Fruit fly (Drosophila melanogaster): Measurements from ENCODE around the gene CG14434.

Gene CG14434

DNA sequence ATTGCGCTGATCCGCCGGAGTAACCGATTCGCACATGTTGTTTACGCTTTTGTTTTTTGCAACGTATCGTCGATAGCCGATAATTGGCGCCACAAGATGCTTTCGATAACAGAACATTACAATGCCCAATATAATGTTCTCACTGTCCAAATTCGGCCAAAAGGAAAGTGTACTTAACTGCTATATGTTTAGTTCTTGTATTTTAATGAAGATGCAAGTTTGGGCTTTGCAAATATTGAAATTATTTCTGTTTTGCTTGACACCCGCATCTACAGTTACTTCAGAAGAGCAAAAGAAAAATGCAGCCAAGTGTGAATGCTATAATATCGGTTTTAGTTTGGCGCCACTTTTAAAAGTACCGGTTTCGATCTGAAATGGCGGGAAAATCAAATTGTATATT, 14.4 kb downstream of the CG14434 start:
- no peak for TF ChIP-seq kay (GFP tag; ENCODE audit: borderline replicate concordance)
- TF ChIP-seq CG5204 (GFP tag; optimal IDR thresholded peaks at IDR 0.05) = peak; percentile 83
- TF ChIP-seq toe (GFP tag; optimal IDR thresholded peaks at IDR 0.05) = peak; percentile 89
- peak; percentile 87 for TF ChIP-seq ovo (GFP tag; optimal IDR thresholded peaks at IDR 0.05)
- TF ChIP-seq Crg-1 (GFP tag; optimal IDR thresholded peaks at IDR 0.05) = peak; percentile 89
- TF ChIP-seq tj (GFP tag; optimal IDR thresholded peaks at IDR 0.05) = peak; percentile 75
- peak; percentile 83 for TF ChIP-seq CG12768 (GFP tag; optimal IDR thresholded peaks at IDR 0.05)
- peak; percentile 88 for TF ChIP-seq CG14711 (tag; optimal IDR thresholded peaks at IDR 0.05)
- peak; percentile 85 for TF ChIP-seq CG7045 (GFP tag; optimal IDR thresholded peaks at IDR 0.05)
- peak; percentile 88 for TF ChIP-seq CG11617 (GFP tag; optimal IDR thresholded peaks at IDR 0.05)
- TF ChIP-seq cic (GFP tag; optimal IDR thresholded peaks at IDR 0.05) = peak; percentile 56
- TF ChIP-seq bab1 (GFP tag; optimal IDR thresholded peaks at IDR 0.05) = peak; percentile 96
- TF ChIP-seq CG33017 (tag; optimal IDR thresholded peaks at IDR 0.05) = peak; percentile 81
- peak; percentile 97 for TF ChIP-seq Hr96 (GFP tag; optimal IDR thresholded peaks at IDR 0.05)
- TF ChIP-seq CG1620 (GFP tag; optimal IDR thresholded peaks at IDR 0.05) = peak; percentile 93
- peak; percentile 76 for TF ChIP-seq Clk (GFP tag; optimal IDR thresholded peaks at IDR 0.05)
- peak; percentile 91 for TF ChIP-seq Mnt (GFP tag; optimal IDR thresholded peaks at IDR 0.05)
- peak; percentile 94 for TF ChIP-seq CG7101 (tag; optimal IDR thresholded peaks at IDR 0.05)
- TF ChIP-seq pad (GFP tag; optimal IDR thresholded peaks at IDR 0.05) = peak; percentile 84
- no peak for TF ChIP-seq cnc (optimal IDR thresholded peaks at IDR 0.05)

DNA sequence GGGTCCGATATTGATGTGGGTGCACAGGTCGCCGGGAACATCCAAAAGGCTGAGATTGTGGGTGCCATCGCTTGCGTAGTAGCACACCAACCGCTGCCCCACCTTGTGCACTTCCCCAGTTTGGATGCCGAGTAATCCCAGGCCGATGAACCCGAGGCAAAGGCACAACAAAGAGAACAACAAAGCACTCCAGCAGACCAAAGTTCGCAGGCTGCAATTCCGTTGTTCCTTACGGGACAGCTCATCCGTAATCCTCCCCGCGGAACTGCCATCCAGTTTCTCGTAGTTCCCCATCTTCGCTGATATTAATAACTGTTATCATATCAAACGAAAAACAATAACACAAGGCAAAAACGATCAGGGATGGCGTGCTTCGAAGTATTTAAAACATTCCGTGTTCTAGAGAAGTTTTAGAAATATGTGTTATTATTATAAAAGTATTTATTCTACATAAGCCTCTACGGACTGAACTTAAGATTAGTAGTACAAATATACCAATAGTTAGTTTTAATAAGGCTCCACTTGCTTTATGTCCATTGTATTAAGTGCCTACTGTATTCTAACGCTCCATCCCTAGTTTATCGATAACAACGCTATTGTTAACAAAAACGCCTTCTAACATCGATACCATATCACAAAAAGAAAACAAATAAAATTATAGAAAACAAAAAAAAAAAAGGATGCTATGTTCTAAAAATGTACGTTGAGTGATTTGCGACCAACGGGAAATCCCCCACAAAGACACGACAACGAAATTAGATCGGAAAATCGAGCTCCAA, 17.6 kb downstream of the CG14434 start, which contains the start of the genes Cht11 and CG4558:
Cht11 (minus strand) TSS at position 340 of the 779 bp plus-strand sequence.
CG4558 (plus strand) TSS at position 593 of the 779 bp plus-strand sequence.
- TF ChIP-seq CG7045 (GFP tag; optimal IDR thresholded peaks at IDR 0.05) (peak; percentile 64), CG7101 (tag; optimal IDR thresholded peaks at IDR 0.05) (peak; percentile 92), CG12768 (GFP tag; optimal IDR thresholded peaks at IDR 0.05) (peak; percentile 88), pad (GFP tag; optimal IDR thresholded peaks at IDR 0.05) (peak; percentile 93), Crg-1 (GFP tag; optimal IDR thresholded peaks at IDR 0.05) (peak; percentile 79), CG1620 (GFP tag; optimal IDR thresholded peaks at IDR 0.05) (peak; percentile 89), Mnt (GFP tag; optimal IDR thresholded peaks at IDR 0.05) (peak; percentile 84), bab1 (GFP tag; optimal IDR thresholded peaks at IDR 0.05) (peak; percentile 93), cnc (optimal IDR thresholded peaks at IDR 0.05) (no peak), cic (GFP tag; optimal IDR thresholded peaks at IDR 0.05) (peak; percentile 66), ovo (GFP tag; optimal IDR thresholded peaks at IDR 0.05) (peak; percentile 75), CG33017 (tag; optimal IDR thresholded peaks at IDR 0.05) (peak; percentile 76), tj (GFP tag; optimal IDR thresholded peaks at IDR 0.05) (peak; percentile 83), Hr96 (GFP tag; optimal IDR thresholded peaks at IDR 0.05) (peak; percentile 79), CG5204 (GFP tag; optimal IDR thresholded peaks at IDR 0.05) (peak; percentile 79), kay (GFP tag; ENCODE audit: borderline replicate concordance) (no peak), CG14711 (tag; optimal IDR thresholded peaks at IDR 0.05) (peak; percentile 86), toe (GFP tag; optimal IDR thresholded peaks at IDR 0.05) (peak; percentile 80), Clk (GFP tag; optimal IDR thresholded peaks at IDR 0.05) (peak; percentile 45), CG11617 (GFP tag; optimal IDR thresholded peaks at IDR 0.05) (peak; percentile 93)

DNA sequence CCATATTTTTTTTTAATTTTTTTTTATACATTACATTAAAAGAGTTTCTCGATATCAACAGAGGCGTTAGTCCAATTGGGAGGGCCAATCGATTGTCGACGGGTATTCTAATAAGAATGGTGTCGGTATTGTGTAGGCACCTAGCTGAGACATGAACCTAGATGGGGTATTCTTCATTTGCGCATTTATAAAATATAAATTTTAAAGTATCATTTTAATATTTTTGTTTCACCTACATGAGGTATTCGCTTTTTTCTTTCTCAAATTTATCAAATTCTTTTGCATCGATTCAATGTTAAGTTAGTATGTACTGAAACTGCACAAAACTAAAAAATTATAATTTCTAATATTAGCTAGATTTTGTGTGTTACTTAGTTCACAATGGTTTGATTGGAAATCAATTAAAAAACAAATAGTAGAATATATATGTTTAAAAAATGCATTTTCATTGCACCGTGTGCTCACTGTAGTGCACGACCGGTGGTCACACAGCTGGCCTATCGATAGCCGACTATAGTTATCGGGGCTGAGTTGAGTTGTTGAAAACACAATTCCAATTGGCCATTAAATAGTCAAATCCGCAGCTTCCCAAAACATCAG, 23.1 kb downstream of the CG14434 start, which contains the start of the genes CG14435 and Tmf:
CG14435 (minus strand) TSS at position 81 of the 600 bp plus-strand sequence.
Tmf (plus strand) TSS at position 501 of the 600 bp plus-strand sequence.
- TF ChIP-seq CG7045 (GFP tag; optimal IDR thresholded peaks at IDR 0.05) = peak; percentile 73
- TF ChIP-seq CG12768 (GFP tag; optimal IDR thresholded peaks at IDR 0.05) = peak; percentile 70
- TF ChIP-seq toe (GFP tag; optimal IDR thresholded peaks at IDR 0.05) = peak; percentile 76
- peak; percentile 65 for TF ChIP-seq ovo (GFP tag; optimal IDR thresholded peaks at IDR 0.05)
- TF ChIP-seq bab1 (GFP tag; optimal IDR thresholded peaks at IDR 0.05) = peak; percentile 91
- TF ChIP-seq tj (GFP tag; optimal IDR thresholded peaks at IDR 0.05) = peak; percentile 64
- peak; percentile 85 for TF ChIP-seq CG11617 (GFP tag; optimal IDR thresholded peaks at IDR 0.05)
- TF ChIP-seq CG14711 (tag; optimal IDR thresholded peaks at IDR 0.05) = peak; percentile 77
- TF ChIP-seq cnc (optimal IDR thresholded peaks at IDR 0.05) = no peak
- TF ChIP-seq Hr96 (GFP tag; optimal IDR thresholded peaks at IDR 0.05) = no peak
- peak; percentile 74 for TF ChIP-seq pad (GFP tag; optimal IDR thresholded peaks at IDR 0.05)
- TF ChIP-seq cic (GFP tag; optimal IDR thresholded peaks at IDR 0.05) = no peak
- peak; percentile 87 for TF ChIP-seq CG7101 (tag; optimal IDR thresholded peaks at IDR 0.05)
- peak; percentile 55 for TF ChIP-seq Mnt (GFP tag; optimal IDR thresholded peaks at IDR 0.05)
- TF ChIP-seq CG5204 (GFP tag; optimal IDR thresholded peaks at IDR 0.05) = peak; percentile 12
- TF ChIP-seq CG33017 (tag; optimal IDR thresholded peaks at IDR 0.05) = peak; percentile 57
- peak; percentile 71 for TF ChIP-seq CG1620 (GFP tag; optimal IDR thresholded peaks at IDR 0.05)
- TF ChIP-seq Crg-1 (GFP tag; optimal IDR thresholded peaks at IDR 0.05) = peak; percentile 54
- peak; percentile 35 for TF ChIP-seq Clk (GFP tag; optimal IDR thresholded peaks at IDR 0.05)
- TF ChIP-seq kay (GFP tag; ENCODE audit: borderline replicate concordance) = no peak

DNA sequence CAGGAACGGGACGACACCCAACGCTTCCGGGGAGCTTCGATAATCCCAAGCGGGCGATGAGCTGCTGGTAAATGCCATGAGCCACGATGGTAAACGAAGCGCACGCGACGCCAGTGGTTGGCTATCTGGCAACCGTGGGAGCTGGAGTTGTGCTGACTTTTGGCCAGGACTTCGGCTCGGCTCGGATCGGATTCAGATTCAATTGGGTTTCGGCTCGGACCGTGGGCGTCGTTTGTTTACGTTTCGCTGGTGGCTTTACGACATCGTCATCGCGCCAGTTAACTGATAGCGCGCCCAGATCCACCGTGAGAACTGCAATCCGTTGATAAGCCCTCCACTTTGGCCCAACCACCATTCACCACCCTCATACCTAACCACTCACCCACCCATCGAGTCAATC, 34.4 kb downstream of the CG14434 start, which contains the start of gene mAChR-C:
mAChR-C (minus strand) TSS at position 101 of the 400 bp plus-strand sequence.
- no peak for TF ChIP-seq Crg-1 (GFP tag; optimal IDR thresholded peaks at IDR 0.05)
- no peak for TF ChIP-seq Clk (GFP tag; optimal IDR thresholded peaks at IDR 0.05)
- no peak for TF ChIP-seq Mnt (GFP tag; optimal IDR thresholded peaks at IDR 0.05)

DNA sequence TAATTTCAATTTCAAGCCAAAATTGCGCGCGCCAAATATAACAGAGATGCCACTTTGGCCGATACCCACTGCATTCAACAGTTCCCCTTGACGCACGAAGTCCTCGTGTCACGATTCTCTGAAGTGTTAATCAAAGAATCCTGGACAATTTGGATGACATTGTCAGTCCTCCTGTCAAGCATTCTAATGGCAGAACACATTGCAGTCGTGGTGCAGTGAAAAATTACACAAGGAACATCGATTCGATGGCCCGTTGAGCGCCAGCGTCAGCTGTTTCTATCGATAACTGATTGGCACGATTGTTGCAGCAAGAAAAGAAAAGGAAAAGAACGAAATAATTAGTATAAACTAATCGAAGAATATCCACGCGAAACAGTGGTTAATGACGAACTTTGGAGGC, 42.8 kb downstream of the CG14434 start, which contains the start of gene nonC:
nonC (plus strand) TSS at position 294 of the 400 bp plus-strand sequence.
- TF ChIP-seq kay (GFP tag; ENCODE audit: borderline replicate concordance) (no peak), CG7101 (tag; optimal IDR thresholded peaks at IDR 0.05) (no peak), toe (GFP tag; optimal IDR thresholded peaks at IDR 0.05) (no peak), CG12768 (GFP tag; optimal IDR thresholded peaks at IDR 0.05) (no peak), Crg-1 (GFP tag; optimal IDR thresholded peaks at IDR 0.05) (no peak), CG5204 (GFP tag; optimal IDR thresholded peaks at IDR 0.05) (no peak), tj (GFP tag; optimal IDR thresholded peaks at IDR 0.05) (no peak), CG33017 (tag; optimal IDR thresholded peaks at IDR 0.05) (no peak), cic (GFP tag; optimal IDR thresholded peaks at IDR 0.05) (no peak), CG7045 (GFP tag; optimal IDR thresholded peaks at IDR 0.05) (no peak), ovo (GFP tag; optimal IDR thresholded peaks at IDR 0.05) (no peak), pad (GFP tag; optimal IDR thresholded peaks at IDR 0.05) (peak; percentile 24), Mnt (GFP tag; optimal IDR thresholded peaks at IDR 0.05) (peak; percentile 21), bab1 (GFP tag; optimal IDR thresholded peaks at IDR 0.05) (peak; percentile 65), CG11617 (GFP tag; optimal IDR thresholded peaks at IDR 0.05) (no peak), Hr96 (GFP tag; optimal IDR thresholded peaks at IDR 0.05) (no peak), CG1620 (GFP tag; optimal IDR thresholded peaks at IDR 0.05) (peak; percentile 6), Clk (GFP tag; optimal IDR thresholded peaks at IDR 0.05) (no peak), CG14711 (tag; optimal IDR thresholded peaks at IDR 0.05) (no peak), cnc (optimal IDR thresholded peaks at IDR 0.05) (no peak)

Data from whole organism, adult.